Worm (Caenorhabditis elegans): ENCODE results near the gene C17G10.6.

Gene C17G10.6

ce11 chrII:5603194-5603593, at the start of gene C17G10.6:
Gene C17G10.6 (minus strand): TSS chrII:5603294.
- TF ChIP-seq ref-1 (GFP tag; conservative IDR thresholded peaks at IDR 0.05) (no peak), T22C8.4 (GFP tag; IDR thresholded peaks at IDR 0.05) (no peak), flt-1 (GFP tag; IDR thresholded peaks at IDR 0.05) (no peak), ztf-29 (GFP tag; IDR thresholded peaks at IDR 0.05) (no peak), med-1 (GFP tag; optimal IDR thresholded peaks at IDR 0.05; ENCODE audit: insufficient read depth) (no peak), tab-1 (GFP tag; IDR thresholded peaks at IDR 0.05) (no peak), cog-1 (tag; optimal IDR thresholded peaks at IDR 0.05) (no peak), ztf-23 (GFP tag; IDR thresholded peaks at IDR 0.05) (no peak), klf-2 (GFP tag; conservative IDR thresholded peaks at IDR 0.05) (no peak)

- TF ChIP-seq med-1 (GFP tag; optimal IDR thresholded peaks at IDR 0.05; ENCODE audit: insufficient read depth) (no peak), cog-1 (tag; optimal IDR thresholded peaks at IDR 0.05) (no peak), ztf-23 (GFP tag; IDR thresholded peaks at IDR 0.05) (no peak), ref-1 (GFP tag; conservative IDR thresholded peaks at IDR 0.05) (no peak), tab-1 (GFP tag; IDR thresholded peaks at IDR 0.05) (no peak), ztf-29 (GFP tag; IDR thresholded peaks at IDR 0.05) (no peak), klf-2 (GFP tag; conservative IDR thresholded peaks at IDR 0.05) (no peak), flt-1 (GFP tag; IDR thresholded peaks at IDR 0.05) (no peak), T22C8.4 (GFP tag; IDR thresholded peaks at IDR 0.05) (no peak)
Observed at ce11 chrII:5652334-5652733, 49.2 kb upstream of the C17G10.6 start, which contains the start of gene bli-2. Gene bli-2 (minus strand): TSS chrII:5652434.

ce11 chrII:5651426-5651825, 48.3 kb upstream of the C17G10.6 start:
- TF ChIP-seq flt-1 (GFP tag; IDR thresholded peaks at IDR 0.05) (no peak), tab-1 (GFP tag; IDR thresholded peaks at IDR 0.05) (no peak), ref-1 (GFP tag; conservative IDR thresholded peaks at IDR 0.05) (no peak), T22C8.4 (GFP tag; IDR thresholded peaks at IDR 0.05) (no peak), ztf-29 (GFP tag; IDR thresholded peaks at IDR 0.05) (no peak), cog-1 (tag; optimal IDR thresholded peaks at IDR 0.05) (no peak), ztf-23 (GFP tag; IDR thresholded peaks at IDR 0.05) (no peak), med-1 (GFP tag; optimal IDR thresholded peaks at IDR 0.05; ENCODE audit: insufficient read depth) (no peak), klf-2 (GFP tag; conservative IDR thresholded peaks at IDR 0.05) (no peak)

- TF ChIP-seq T22C8.4 (GFP tag; IDR thresholded peaks at IDR 0.05) = no peak
- TF ChIP-seq klf-2 (GFP tag; conservative IDR thresholded peaks at IDR 0.05) = no peak
- TF ChIP-seq flt-1 (GFP tag; IDR thresholded peaks at IDR 0.05) = no peak
- no peak for TF ChIP-seq cog-1 (tag; optimal IDR thresholded peaks at IDR 0.05)
- TF ChIP-seq ztf-23 (GFP tag; IDR thresholded peaks at IDR 0.05) = no peak
- TF ChIP-seq ref-1 (GFP tag; conservative IDR thresholded peaks at IDR 0.05) = no peak
- TF ChIP-seq med-1 (GFP tag; optimal IDR thresholded peaks at IDR 0.05; ENCODE audit: insufficient read depth) = no peak
- no peak for TF ChIP-seq tab-1 (GFP tag; IDR thresholded peaks at IDR 0.05)
- no peak for TF ChIP-seq ztf-29 (GFP tag; IDR thresholded peaks at IDR 0.05)
Observed at ce11 chrII:5649236-5650004, 46.3 kb upstream of the C17G10.6 start, which contains the start of the genes sam-4, F59E12.17 and zyg-1. Gene sam-4 (minus strand): TSS chrII:5649286. Gene F59E12.17 (minus strand): TSS chrII:5649470. Gene zyg-1 (plus strand): TSS chrII:5649748.

ce11 chrII:5648272-5648671, 45.2 kb upstream of the C17G10.6 start, which contains the start of gene ddl-1:
Gene ddl-1 (minus strand): TSS chrII:5648372.
- TF ChIP-seq T22C8.4 (GFP tag; IDR thresholded peaks at IDR 0.05) (no peak), tab-1 (GFP tag; IDR thresholded peaks at IDR 0.05) (no peak), klf-2 (GFP tag; conservative IDR thresholded peaks at IDR 0.05) (no peak), ref-1 (GFP tag; conservative IDR thresholded peaks at IDR 0.05) (no peak), ztf-23 (GFP tag; IDR thresholded peaks at IDR 0.05) (no peak), ztf-29 (GFP tag; IDR thresholded peaks at IDR 0.05) (no peak), cog-1 (tag; optimal IDR thresholded peaks at IDR 0.05) (no peak), med-1 (GFP tag; optimal IDR thresholded peaks at IDR 0.05; ENCODE audit: insufficient read depth) (no peak), flt-1 (GFP tag; IDR thresholded peaks at IDR 0.05) (no peak)

- TF ChIP-seq flt-1 (GFP tag; IDR thresholded peaks at IDR 0.05) = no peak
- no peak for TF ChIP-seq ztf-23 (GFP tag; IDR thresholded peaks at IDR 0.05)
- no peak for TF ChIP-seq ref-1 (GFP tag; conservative IDR thresholded peaks at IDR 0.05)
- no peak for TF ChIP-seq tab-1 (GFP tag; IDR thresholded peaks at IDR 0.05)
Observed at ce11 chrII:5646942-5647341, 43.8 kb upstream of the C17G10.6 start, which contains the start of gene F59E12.9. Gene F59E12.9 (minus strand): TSS chrII:5647042.

ce11 chrII:5642110-5642509, 39.0 kb upstream of the C17G10.6 start:
- TF ChIP-seq klf-2 (GFP tag; conservative IDR thresholded peaks at IDR 0.05) (no peak), cog-1 (tag; optimal IDR thresholded peaks at IDR 0.05) (no peak), T22C8.4 (GFP tag; IDR thresholded peaks at IDR 0.05) (no peak)

ce11 chrII:5640362-5641079, 37.4 kb upstream of the C17G10.6 start:
- TF ChIP-seq T22C8.4 (GFP tag; IDR thresholded peaks at IDR 0.05) (no peak), med-1 (GFP tag; optimal IDR thresholded peaks at IDR 0.05; ENCODE audit: insufficient read depth) (no peak), ztf-29 (GFP tag; IDR thresholded peaks at IDR 0.05) (no peak), klf-2 (GFP tag; conservative IDR thresholded peaks at IDR 0.05) (no peak), ref-1 (GFP tag; conservative IDR thresholded peaks at IDR 0.05) (no peak), tab-1 (GFP tag; IDR thresholded peaks at IDR 0.05) (no peak), flt-1 (GFP tag; IDR thresholded peaks at IDR 0.05) (no peak), cog-1 (tag; optimal IDR thresholded peaks at IDR 0.05) (no peak), ztf-23 (GFP tag; IDR thresholded peaks at IDR 0.05) (no peak)

- no peak for TF ChIP-seq med-1 (GFP tag; optimal IDR thresholded peaks at IDR 0.05; ENCODE audit: insufficient read depth)
- no peak for TF ChIP-seq flt-1 (GFP tag; IDR thresholded peaks at IDR 0.05)
- no peak for TF ChIP-seq T22C8.4 (GFP tag; IDR thresholded peaks at IDR 0.05)
- TF ChIP-seq ztf-29 (GFP tag; IDR thresholded peaks at IDR 0.05) = no peak
- no peak for TF ChIP-seq ztf-23 (GFP tag; IDR thresholded peaks at IDR 0.05)
- no peak for TF ChIP-seq klf-2 (GFP tag; conservative IDR thresholded peaks at IDR 0.05)
- TF ChIP-seq ref-1 (GFP tag; conservative IDR thresholded peaks at IDR 0.05) = no peak
- TF ChIP-seq tab-1 (GFP tag; IDR thresholded peaks at IDR 0.05) = no peak
- no peak for TF ChIP-seq cog-1 (tag; optimal IDR thresholded peaks at IDR 0.05)
Observed at ce11 chrII:5638059-5638458, 35.0 kb upstream of the C17G10.6 start, which contains the start of gene F59E12.3. Gene F59E12.3 (plus strand): TSS chrII:5638359.

Data from whole organism, midembryonic.